Worm (Caenorhabditis elegans): Measurements from ENCODE around the gene B0228.8.

- TF ChIP-seq B0310.2 (tag; optimal IDR thresholded peaks at IDR 0.05) = no peak
- TF ChIP-seq sea-1 (GFP tag; conservative IDR thresholded peaks at IDR 0.05) = no peak
- TF ChIP-seq hmg-4 (GFP tag; optimal IDR thresholded peaks at IDR 0.05) = no peak
- TF ChIP-seq flt-1 (GFP tag; IDR thresholded peaks at IDR 0.05) = no peak
- no peak for TF ChIP-seq ama-1 (optimal IDR thresholded peaks at IDR 0.05)
- no peak for TF ChIP-seq scrt-1 (GFP tag; IDR thresholded peaks at IDR 0.05)
Measured at ce11 chrII:7789605-7790004, 28.3 kb upstream of the B0228.8 start.

All from whole organism, early embryonic.